Worm (Caenorhabditis elegans): ENCODE measurements around the gene grdn-1.

Gene grdn-1

ce11 chrV:18605510-18605909 is 13.0 kb downstream of the grdn-1 start:
- TF ChIP-seq scrt-1 (GFP tag; IDR thresholded peaks at IDR 0.05) (no peak), aly-1 (tag; optimal IDR thresholded peaks at IDR 0.05) (no peak), F13C5.2 (tag; optimal IDR thresholded peaks at IDR 0.05) (no peak), ceh-13 (GFP tag; optimal IDR thresholded peaks at IDR 0.05) (no peak), ets-7 (tag; optimal IDR thresholded peaks at IDR 0.05) (no peak), hnd-1 (tag; optimal IDR thresholded peaks at IDR 0.05) (no peak), ceh-36 (tag; optimal IDR thresholded peaks at IDR 0.05) (no peak), B0310.2 (tag; optimal IDR thresholded peaks at IDR 0.05) (no peak), tra-4 (tag; optimal IDR thresholded peaks at IDR 0.05) (no peak), flt-1 (GFP tag; IDR thresholded peaks at IDR 0.05) (no peak), hmg-4 (GFP tag; optimal IDR thresholded peaks at IDR 0.05) (no peak), pes-1 (GFP tag; IDR thresholded peaks at IDR 0.05) (no peak), tbx-37 (GFP tag; conservative IDR thresholded peaks at IDR 0.05) (no peak), ama-1 (optimal IDR thresholded peaks at IDR 0.05) (no peak), tbx-11 (GFP tag; IDR thresholded peaks at IDR 0.05) (no peak), sea-1 (GFP tag; conservative IDR thresholded peaks at IDR 0.05) (no peak), hmbx-1 (tag; optimal IDR thresholded peaks at IDR 0.05) (no peak)

ce11 chrV:18613164-18613563 is 20.6 kb downstream of the grdn-1 start:
- TF ChIP-seq scrt-1 (GFP tag; IDR thresholded peaks at IDR 0.05) (no peak), ceh-36 (tag; optimal IDR thresholded peaks at IDR 0.05) (peak; percentile 96)

ce11 chrV:18614498-18614897 is 21.9 kb downstream of the grdn-1 start:
- TF ChIP-seq tra-4 (tag; optimal IDR thresholded peaks at IDR 0.05): no peak
- no peak for TF ChIP-seq ceh-13 (GFP tag; optimal IDR thresholded peaks at IDR 0.05)
- TF ChIP-seq aly-1 (tag; optimal IDR thresholded peaks at IDR 0.05): no peak
- TF ChIP-seq sea-1 (GFP tag; conservative IDR thresholded peaks at IDR 0.05): no peak
- TF ChIP-seq ets-7 (tag; optimal IDR thresholded peaks at IDR 0.05): no peak
- TF ChIP-seq hmg-4 (GFP tag; optimal IDR thresholded peaks at IDR 0.05): no peak
- TF ChIP-seq scrt-1 (GFP tag; IDR thresholded peaks at IDR 0.05): no peak
- TF ChIP-seq B0310.2 (tag; optimal IDR thresholded peaks at IDR 0.05): no peak
- no peak for TF ChIP-seq tbx-37 (GFP tag; conservative IDR thresholded peaks at IDR 0.05)
- TF ChIP-seq ama-1 (optimal IDR thresholded peaks at IDR 0.05): no peak
- no peak for TF ChIP-seq tbx-11 (GFP tag; IDR thresholded peaks at IDR 0.05)
- no peak for TF ChIP-seq pes-1 (GFP tag; IDR thresholded peaks at IDR 0.05)
- TF ChIP-seq flt-1 (GFP tag; IDR thresholded peaks at IDR 0.05): no peak
- TF ChIP-seq hmbx-1 (tag; optimal IDR thresholded peaks at IDR 0.05): no peak
- TF ChIP-seq ceh-36 (tag; optimal IDR thresholded peaks at IDR 0.05): no peak
- TF ChIP-seq hnd-1 (tag; optimal IDR thresholded peaks at IDR 0.05): no peak
- TF ChIP-seq F13C5.2 (tag; optimal IDR thresholded peaks at IDR 0.05): no peak

ce11 chrV:18616287-18616686 is 23.7 kb downstream of the grdn-1 start, which contains the start of gene nhr-70:
TSS of gene nhr-70 (plus strand) at chrV:18616587.
- no peak for TF ChIP-seq scrt-1 (GFP tag; IDR thresholded peaks at IDR 0.05)
- TF ChIP-seq sea-1 (GFP tag; conservative IDR thresholded peaks at IDR 0.05): no peak
- no peak for TF ChIP-seq tbx-11 (GFP tag; IDR thresholded peaks at IDR 0.05)
- no peak for TF ChIP-seq ceh-36 (tag; optimal IDR thresholded peaks at IDR 0.05)
- TF ChIP-seq ama-1 (optimal IDR thresholded peaks at IDR 0.05): no peak
- no peak for TF ChIP-seq aly-1 (tag; optimal IDR thresholded peaks at IDR 0.05)
- no peak for TF ChIP-seq ets-7 (tag; optimal IDR thresholded peaks at IDR 0.05)
- TF ChIP-seq tra-4 (tag; optimal IDR thresholded peaks at IDR 0.05): no peak

ce11 chrV:18622462-18622861 is 29.9 kb downstream of the grdn-1 start, which contains the start of gene Y69H2.1:
TSS of gene Y69H2.1 (minus strand) at chrV:18622562.
- no peak for TF ChIP-seq tbx-37 (GFP tag; conservative IDR thresholded peaks at IDR 0.05)
- TF ChIP-seq tra-4 (tag; optimal IDR thresholded peaks at IDR 0.05): no peak
- no peak for TF ChIP-seq ceh-36 (tag; optimal IDR thresholded peaks at IDR 0.05)
- no peak for TF ChIP-seq pes-1 (GFP tag; IDR thresholded peaks at IDR 0.05)
- TF ChIP-seq ceh-13 (GFP tag; optimal IDR thresholded peaks at IDR 0.05): no peak

- TF ChIP-seq ets-7 (tag; optimal IDR thresholded peaks at IDR 0.05): no peak
- no peak for TF ChIP-seq hnd-1 (tag; optimal IDR thresholded peaks at IDR 0.05)
- no peak for TF ChIP-seq aly-1 (tag; optimal IDR thresholded peaks at IDR 0.05)
- TF ChIP-seq scrt-1 (GFP tag; IDR thresholded peaks at IDR 0.05): no peak
- TF ChIP-seq hmbx-1 (tag; optimal IDR thresholded peaks at IDR 0.05): no peak
- no peak for TF ChIP-seq flt-1 (GFP tag; IDR thresholded peaks at IDR 0.05)
These were observed 34.2 kb downstream of the grdn-1 start, which contains the start of gene Y69H2.15 for ce11 chrV:18626764-18627163. TSS of gene Y69H2.15 (minus strand) at chrV:18626864.

ce11 chrV:18627445-18627844 is 34.9 kb downstream of the grdn-1 start:
- TF ChIP-seq sea-1 (GFP tag; conservative IDR thresholded peaks at IDR 0.05) (no peak), scrt-1 (GFP tag; IDR thresholded peaks at IDR 0.05) (no peak), hmbx-1 (tag; optimal IDR thresholded peaks at IDR 0.05) (no peak), B0310.2 (tag; optimal IDR thresholded peaks at IDR 0.05) (no peak), ceh-36 (tag; optimal IDR thresholded peaks at IDR 0.05) (no peak), tbx-37 (GFP tag; conservative IDR thresholded peaks at IDR 0.05) (no peak), ets-7 (tag; optimal IDR thresholded peaks at IDR 0.05) (no peak), hnd-1 (tag; optimal IDR thresholded peaks at IDR 0.05) (no peak), aly-1 (tag; optimal IDR thresholded peaks at IDR 0.05) (no peak), hmg-4 (GFP tag; optimal IDR thresholded peaks at IDR 0.05) (no peak), F13C5.2 (tag; optimal IDR thresholded peaks at IDR 0.05) (no peak)

ce11 chrV:18628907-18629306 is 36.4 kb downstream of the grdn-1 start:
- TF ChIP-seq B0310.2 (tag; optimal IDR thresholded peaks at IDR 0.05) (no peak), aly-1 (tag; optimal IDR thresholded peaks at IDR 0.05) (no peak)

Measured in whole organism, early embryonic.